Fruit fly (Drosophila melanogaster) whole organism, prepupa: ENCODE data around the gene CG5386.

Source experiments
- CG10631 ChIP-seq: fragments of 200-800 bp; sonication (Bioruptor generic); optimal IDR thresholded peaks from 2 replicates; lab custom pipeline; 2016; ENCODE audit warnings: missing biosample characterization, missing genetic modification characterization
- CG6163 ChIP-seq: fragments of 200-800 bp; sonication (Bioruptor generic); IDR thresholded peaks from 3 replicates; pipeline ENCODE4 v1.3.6; 2022; ENCODE audit warnings: missing biosample characterization, missing genetic modification characterization
- CG6854 ChIP-seq: fragments of 200-800 bp; sonication (Bioruptor generic); optimal IDR thresholded peaks from 2 replicates; lab custom pipeline; 2017; ENCODE audit warnings: missing biosample characterization, mild to moderate bottlenecking, missing genetic modification characterization
- CG8632 ChIP-seq: fragments of 200-800 bp; sonication (Bioruptor generic); optimal IDR thresholded peaks from 3 replicates; lab custom pipeline; 2016; ENCODE audit warnings: missing biosample characterization, missing genetic modification characterization
- Gug ChIP-seq: fragments of 200-800 bp; sonication (Bioruptor generic); IDR thresholded peaks from 2 replicates; pipeline ENCODE4 v1.3.6; 2022; ENCODE audit warnings: missing biosample characterization, missing genetic modification characterization
- Lpt ChIP-seq: fragments of 200-800 bp; sonication (Bioruptor generic); optimal IDR thresholded peaks from 3 replicates; lab custom pipeline; 2016; ENCODE audit warnings: missing biosample characterization, missing genetic modification characterization
- OdsH ChIP-seq: fragments of 200-800 bp; sonication (Bioruptor generic); optimal IDR thresholded peaks from 3 replicates; lab custom pipeline; 2016; ENCODE audit warnings: missing biosample characterization, missing genetic modification characterization
- Sox14 ChIP-seq: fragments of 200-800 bp; sonication (Bioruptor generic); optimal IDR thresholded peaks from 3 replicates; lab custom pipeline; 2016; ENCODE audit warnings: missing biosample characterization, missing genetic modification characterization
- esn ChIP-seq: fragments of 200-800 bp; sonication (Bioruptor generic); optimal IDR thresholded peaks from 2 replicates; lab custom pipeline; 2016; ENCODE audit warnings: missing biosample characterization, mild to moderate bottlenecking, missing genetic modification characterization, moderate library complexity

DNA sequence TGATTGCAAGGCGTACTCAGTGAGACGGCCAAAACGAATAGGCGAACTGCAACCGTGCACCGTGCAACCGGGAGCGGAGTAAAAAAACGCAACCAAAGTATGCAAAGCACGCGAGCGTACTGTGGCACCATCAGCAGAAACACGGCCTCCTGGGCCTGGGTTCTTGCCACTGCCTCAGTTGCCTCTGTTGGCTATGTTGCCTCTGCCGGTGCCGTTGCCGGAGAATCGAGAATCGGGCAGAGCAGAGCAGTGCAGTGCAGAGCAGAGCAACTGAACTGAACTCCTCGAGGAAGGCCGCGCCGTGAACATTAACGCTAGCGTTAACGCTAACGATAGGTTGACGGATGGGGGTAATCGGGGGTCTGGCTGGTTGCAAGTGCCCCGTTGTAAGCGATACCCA lies 18.1 kb downstream of the CG5386 start, which contains the start of gene CG34377:
- no peak for TF ChIP-seq CG6854 (GFP tag; lab: Kevin White, UChicago)
- no peak for TF ChIP-seq Sox14 (GFP tag; lab: Kevin White, UChicago)
- no peak for TF ChIP-seq Gug (GFP tag; lab: Robert Waterston, UW)
- no peak for TF ChIP-seq CG10631
- no peak for TF ChIP-seq OdsH
- no peak for TF ChIP-seq CG6163 (GFP tag; lab: Robert Waterston, UW)
- TF ChIP-seq esn (GFP tag; lab: Kevin White, UChicago) = no peak
- no peak for TF ChIP-seq CG8632 (GFP tag; lab: Kevin White, UChicago)
- TF ChIP-seq Lpt (GFP tag; lab: Kevin White, UChicago) = no peak
